Worm (Caenorhabditis elegans): ENCODE data around the gene ceh-87.
"Not testable (repeated sequence)": the region's sequence is repeated elsewhere in the genome, so short reads cannot be mapped to it uniquely, and the experiment has no call there.

- TF ChIP-seq cebp-2 (GFP tag; IDR thresholded peaks at IDR 0.05); hlh-26 (GFP tag; conservative IDR thresholded peaks at IDR 0.05); tlf-1 (GFP tag; optimal IDR thresholded peaks at IDR 0.05): not testable (repeated sequence)
Measured at ce11 chrII:2646756-2647155, 37.4 kb downstream of the ceh-87 start, which contains the start of gene F22E5.12.

Measured in whole organism, young adult.